Worm (Caenorhabditis elegans) whole organism, L2 larva: Measurements from ENCODE around the gene C01B10.44.

Experiments
- C34F6.9 ChIP-seq: fragments of 150-350 bp; optimal IDR thresholded peaks from 2 replicates; lab custom pipeline; 2014; ENCODE audit warnings: missing biosample characterization, missing genetic modification characterization
- F13H6.1 ChIP-seq: sonication (generic microtip); optimal IDR thresholded peaks from 2 replicates; lab custom pipeline; 2016; ENCODE audit warnings: missing genetic modification characterization, missing compliant biosample characterization
- R02D3.7 ChIP-seq: fragments of 150-350 bp; optimal IDR thresholded peaks from 2 replicates; lab custom pipeline; 2014; ENCODE audit warnings: missing biosample characterization, missing genetic modification characterization
- Y55F3AM.14 ChIP-seq: fragments of 200-800 bp; sonication (Bioruptor generic); optimal IDR thresholded peaks from 2 replicates; lab custom pipeline; 2018; ENCODE audit warnings: mild to moderate bottlenecking, missing genetic modification characterization, missing compliant biosample characterization
- ZK546.5 ChIP-seq: sonication (generic microtip); optimal IDR thresholded peaks from 2 replicates; lab custom pipeline; 2017; ENCODE audit warnings: missing biosample characterization, missing genetic modification characterization
- alr-1 ChIP-seq: fragments of 150-350 bp; optimal IDR thresholded peaks from 2 replicates; lab custom pipeline; 2014; ENCODE audit warnings: missing biosample characterization, missing genetic modification characterization
- ama-1 ChIP-seq: fragments of 150-350 bp; optimal IDR thresholded peaks from 2 replicates; lab custom pipeline; 2018; ENCODE audit warnings: inconsistent platforms
- blmp-1 ChIP-seq: sonication (generic microtip); optimal IDR thresholded peaks from 2 replicates; lab custom pipeline; 2017; ENCODE audit warnings: missing genetic modification characterization, mild to moderate bottlenecking, missing compliant biosample characterization, antibody characterized with exemption, moderate library complexity; ENCODE audit not compliant: insufficient read depth
- ceh-16 ChIP-seq: fragments of 150-350 bp; optimal IDR thresholded peaks from 2 replicates; lab custom pipeline; 2014; ENCODE audit warnings: missing biosample characterization, missing genetic modification characterization
- crh-2 ChIP-seq: sonication (generic microtip); optimal IDR thresholded peaks from 2 replicates; lab custom pipeline; 2017; ENCODE audit warnings: missing biosample characterization, missing genetic modification characterization
- dmd-4 ChIP-seq: sonication (generic microtip); optimal IDR thresholded peaks from 2 replicates; lab custom pipeline; 2017; ENCODE audit warnings: missing biosample characterization, missing genetic modification characterization
- elt-1 ChIP-seq: fragments of 150-350 bp; optimal IDR thresholded peaks from 2 replicates; lab custom pipeline; 2014; ENCODE audit warnings: missing biosample characterization, missing genetic modification characterization
- fos-1 ChIP-seq: fragments of 150-350 bp; optimal IDR thresholded peaks from 2 replicates; lab custom pipeline; 2014; ENCODE audit warnings: missing biosample characterization, missing genetic modification characterization
- gmeb-1 ChIP-seq: fragments of 150-350 bp; optimal IDR thresholded peaks from 2 replicates; lab custom pipeline; 2014; ENCODE audit warnings: missing biosample characterization, missing genetic modification characterization
- lin-11 ChIP-seq: fragments of 150-350 bp; sonication (generic microtip); optimal IDR thresholded peaks from 2 replicates; lab custom pipeline; 2014; ENCODE audit warnings: missing biosample characterization, missing genetic modification characterization, inconsistent platforms, mixed read lengths
- lin-39 ChIP-seq: fragments of 150-350 bp; optimal IDR thresholded peaks from 2 replicates; lab custom pipeline; 2014; ENCODE audit warnings: missing biosample characterization, missing genetic modification reagents, missing genetic modification characterization
- lsy-2 ChIP-seq, 2 experiments: fragments of 150-350 bp in 1 of 2; sonication (generic microtip) in 1 of 2; optimal IDR thresholded peaks; 2 replicates each; lab custom pipeline; 2014 to 2017; ENCODE audit warnings: missing biosample characterization in 2 of 2, missing genetic modification characterization in 2 of 2
- mab-5 ChIP-seq: fragments of 150-350 bp; optimal IDR thresholded peaks from 2 replicates; lab custom pipeline; 2014; ENCODE audit warnings: missing biosample characterization, missing genetic modification characterization
- mbf-1 ChIP-seq: sonication (generic microtip); optimal IDR thresholded peaks from 2 replicates; lab custom pipeline; 2017; ENCODE audit warnings: missing biosample characterization, missing genetic modification characterization
- mdl-1 ChIP-seq, 2 experiments: fragments of 150-350 bp in 1 of 2; sonication (generic microtip) in 1 of 2; optimal IDR thresholded peaks; 2 replicates each; lab custom pipeline; 2017; ENCODE audit warnings: missing biosample characterization in 2 of 2, missing genetic modification characterization in 2 of 2
- nhr-10 ChIP-seq: sonication (generic microtip); optimal IDR thresholded peaks from 2 replicates; lab custom pipeline; 2017; ENCODE audit warnings: missing biosample characterization, missing genetic modification characterization
- nhr-11 ChIP-seq: fragments of 150-350 bp; optimal IDR thresholded peaks from 2 replicates; lab custom pipeline; 2014; ENCODE audit warnings: missing biosample characterization, missing genetic modification characterization
- nhr-12 ChIP-seq: fragments of 150-350 bp; optimal IDR thresholded peaks from 2 replicates; lab custom pipeline; 2014; ENCODE audit warnings: missing biosample characterization, missing genetic modification characterization
- nhr-21 ChIP-seq: fragments of 150-350 bp; optimal IDR thresholded peaks from 2 replicates; lab custom pipeline; 2014; ENCODE audit warnings: missing biosample characterization, missing genetic modification characterization
- nhr-237 ChIP-seq: fragments of 150-350 bp; optimal IDR thresholded peaks from 2 replicates; lab custom pipeline; 2014; ENCODE audit warnings: missing biosample characterization, missing genetic modification characterization
- nhr-25 ChIP-seq: fragments of 150-350 bp; sonication (generic microtip); optimal IDR thresholded peaks from 3 replicates; lab custom pipeline; 2014; ENCODE audit warnings: missing biosample characterization, missing genetic modification characterization
- nhr-6 ChIP-seq: fragments of 150-350 bp; optimal IDR thresholded peaks from 2 replicates; lab custom pipeline; 2014; ENCODE audit warnings: missing biosample characterization, missing genetic modification characterization
- nhr-77 ChIP-seq: fragments of 150-350 bp; optimal IDR thresholded peaks from 2 replicates; lab custom pipeline; 2014; ENCODE audit warnings: missing biosample characterization, missing genetic modification characterization
- peb-1 ChIP-seq: fragments of 150-350 bp; optimal IDR thresholded peaks from 2 replicates; lab custom pipeline; 2014; ENCODE audit warnings: missing biosample characterization, missing genetic modification characterization
- sem-4 ChIP-seq: fragments of 150-350 bp; optimal IDR thresholded peaks from 2 replicates; lab custom pipeline; 2014; ENCODE audit warnings: missing biosample characterization, missing genetic modification reagents, missing genetic modification characterization
- snpc-4 ChIP-seq: fragments of 150-350 bp; optimal IDR thresholded peaks from 2 replicates; lab custom pipeline; 2014; ENCODE audit warnings: missing biosample characterization, missing genetic modification characterization
- unc-39 ChIP-seq: fragments of 150-350 bp; optimal IDR thresholded peaks from 2 replicates; lab custom pipeline; 2014; ENCODE audit warnings: missing biosample characterization, missing genetic modification characterization
- unc-55 ChIP-seq: fragments of 150-350 bp; sonication (generic microtip); optimal IDR thresholded peaks from 3 replicates; lab custom pipeline; 2014; ENCODE audit warnings: missing biosample characterization, missing genetic modification reagents, missing genetic modification characterization
- zag-1 ChIP-seq: fragments of 150-350 bp; optimal IDR thresholded peaks from 2 replicates; lab custom pipeline; 2014; ENCODE audit warnings: missing biosample characterization, missing genetic modification characterization
- ztf-1 ChIP-seq: fragments of 200-800 bp; sonication (Bioruptor generic); conservative IDR thresholded peaks from 2 replicates; pipeline ENCODE4 v1.3.6; 2022; ENCODE audit warnings: missing genetic modification characterization, missing compliant biosample characterization
- ztf-11 ChIP-seq: sonication (generic microtip); optimal IDR thresholded peaks from 2 replicates; lab custom pipeline; 2017; ENCODE audit warnings: missing biosample characterization, missing genetic modification characterization
- ztf-4 ChIP-seq: fragments of 150-350 bp; optimal IDR thresholded peaks from 2 replicates; lab custom pipeline; 2014; ENCODE audit warnings: missing biosample characterization, missing genetic modification characterization

The C01B10.44 gene

ce11 chrIV:6576728-6577101 is 46.8 kb upstream of the C01B10.44 start (continued):
- TF ChIP-seq ztf-1 (GFP tag; lab: Robert Waterston, UW) (no peak), crh-2 (peak; percentile 56), nhr-6 (no peak), F13H6.1 (peak; percentile 80), mab-5 (no peak), lin-39 (tag; lab: Kevin White, UChicago) (no peak), nhr-10 (no peak), nhr-25 (tag; lab: Kevin White, UChicago) (peak; percentile 59), nhr-237 (tag; lab: Kevin White, UChicago) (no peak), ztf-4 (tag; lab: Kevin White, UChicago) (no peak), nhr-21 (peak; percentile 13), unc-55 (GFP tag; lab: Kevin White, UChicago) (peak; percentile 22), ZK546.5 (tag; lab: Kevin White, UChicago) (no peak)
- TF ChIP-seq, all 48 proteins: peak for 15

DNA sequence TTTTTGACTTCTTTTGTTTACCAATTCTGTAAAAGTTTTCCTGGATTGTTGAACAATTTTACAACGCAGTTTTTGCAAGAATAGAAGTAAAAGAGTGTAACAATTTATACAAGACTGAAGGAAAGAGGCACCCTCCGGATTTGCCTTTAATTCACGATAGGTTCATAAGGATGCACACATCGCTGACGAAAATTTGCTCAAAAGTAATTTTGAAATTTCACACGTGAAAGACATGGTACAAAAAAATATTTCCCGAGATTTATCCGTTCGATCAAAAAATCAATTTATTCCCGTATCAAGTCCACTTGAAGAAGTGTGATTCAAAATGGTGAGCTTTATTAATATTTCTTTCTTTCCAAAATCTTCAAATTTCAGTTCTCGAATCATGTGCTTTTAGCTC is 45.6 kb upstream of the C01B10.44 start, which contains the start of gene C43G2.3:
TSS of gene C43G2.3 (plus strand) at position 301 of the 400 bp plus-strand sequence.
- TF ChIP-seq dmd-4 (tag; lab: Kevin White, UChicago) (no peak), blmp-1 (tag; lab: Kevin White, UChicago) (no peak), unc-55 (GFP tag; lab: Kevin White, UChicago) (no peak), fos-1 (tag; lab: Kevin White, UChicago) (no peak), zag-1 (tag; lab: Kevin White, UChicago) (no peak), unc-39 (tag; lab: Kevin White, UChicago) (no peak), ztf-11 (tag; lab: Kevin White, UChicago) (no peak), ceh-16 (no peak), nhr-10 (no peak), ztf-1 (GFP tag; lab: Robert Waterston, UW) (no peak), nhr-6 (no peak), crh-2 (no peak), nhr-77 (no peak), mdl-1 (tag; optimal IDR thresholded peaks at IDR 0.05; lab: Kevin White, UChicago) (no peak), peb-1 (no peak), nhr-25 (tag; lab: Kevin White, UChicago) (no peak), gmeb-1 (tag; lab: Kevin White, UChicago) (no peak)

DNA sequence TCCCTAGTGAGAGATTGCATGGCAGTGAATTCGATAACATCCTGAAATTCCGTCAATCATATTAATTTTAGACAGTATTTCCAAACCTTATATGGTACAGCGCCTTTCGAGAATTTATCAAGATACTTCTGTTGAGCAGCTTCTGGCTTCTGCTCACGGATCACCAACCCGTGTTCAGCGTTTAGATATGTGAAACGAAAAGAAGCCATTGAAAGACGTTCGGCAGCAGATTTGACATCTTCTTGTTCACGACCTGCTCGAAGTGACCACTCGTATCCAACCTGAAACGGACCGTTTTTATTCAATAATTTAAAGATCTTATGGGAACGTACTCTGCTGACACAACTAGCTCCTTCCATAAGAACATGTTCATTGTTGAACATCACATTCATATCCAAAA is 41.8 kb upstream of the C01B10.44 start:
- TF ChIP-seq lin-11 (tag; lab: Kevin White, UChicago) (no peak), mab-5 (no peak), snpc-4 (tag; lab: Kevin White, UChicago) (no peak), lsy-2 (tag; optimal IDR thresholded peaks at IDR 0.05; lab: Kevin White, UChicago) (no peak), R02D3.7 (tag; lab: Kevin White, UChicago) (no peak), unc-55 (GFP tag; lab: Kevin White, UChicago) (no peak), alr-1 (tag; lab: Kevin White, UChicago) (no peak), nhr-77 (no peak), Y55F3AM.14 (GFP tag; lab: Kevin White, UChicago) (no peak), nhr-11 (tag; lab: Kevin White, UChicago) (no peak), F13H6.1 (no peak), nhr-237 (tag; lab: Kevin White, UChicago) (no peak), sem-4 (tag; lab: Kevin White, UChicago) (no peak), elt-1 (tag; lab: Kevin White, UChicago) (no peak), nhr-12 (tag; lab: Kevin White, UChicago) (no peak), zag-1 (tag; lab: Kevin White, UChicago) (no peak), ZK546.5 (tag; lab: Kevin White, UChicago) (no peak)

ce11 chrIV:6582604-6583003 is 40.9 kb upstream of the C01B10.44 start, which contains the start of gene odr-8:
Gene odr-8, minus strand, starts transcription at chrIV:6582704.
- TF ChIP-seq crh-2: no peak
- no peak for TF ChIP-seq nhr-77
- no peak for TF ChIP-seq gmeb-1 (tag; lab: Kevin White, UChicago)
- no peak for TF ChIP-seq nhr-10
- no peak for TF ChIP-seq C34F6.9 (tag; lab: Kevin White, UChicago)
- no peak for TF ChIP-seq elt-1 (tag; lab: Kevin White, UChicago)
- TF ChIP-seq mbf-1 (tag; lab: Kevin White, UChicago): no peak
- TF ChIP-seq ZK546.5 (tag; lab: Kevin White, UChicago): no peak
- TF ChIP-seq nhr-21: no peak
- TF ChIP-seq lin-11 (tag; lab: Kevin White, UChicago): no peak
- TF ChIP-seq lin-39 (tag; lab: Kevin White, UChicago): no peak
- no peak for TF ChIP-seq ama-1 (lab: Kevin White, UChicago)
- TF ChIP-seq alr-1 (tag; lab: Kevin White, UChicago): no peak
- no peak for TF ChIP-seq peb-1
- TF ChIP-seq nhr-6: no peak
- TF ChIP-seq nhr-12 (tag; lab: Kevin White, UChicago): no peak
- TF ChIP-seq unc-39 (tag; lab: Kevin White, UChicago): no peak
- TF ChIP-seq ztf-1 (GFP tag; lab: Robert Waterston, UW): no peak
- no peak for TF ChIP-seq dmd-4 (tag; lab: Kevin White, UChicago)
